Fruit fly (Drosophila melanogaster) whole organism, prepupa: Measurements from ENCODE around the gene MFS3.

Source experiments
- CG10631 ChIP-seq: fragments of 200-800 bp; sonication (Bioruptor generic); optimal IDR thresholded peaks from 2 replicates; lab custom pipeline; 2016; ENCODE audit warnings: missing biosample characterization, missing genetic modification characterization
- CG4318 ChIP-seq: fragments of 200-800 bp; sonication (Bioruptor generic); optimal IDR thresholded peaks from 3 replicates; lab custom pipeline; 2017; ENCODE audit warnings: missing biosample characterization, mild to moderate bottlenecking, missing genetic modification characterization
- CG6276 ChIP-seq: fragments of 200-800 bp; sonication (Bioruptor generic); optimal IDR thresholded peaks from 2 replicates; lab custom pipeline; 2017; ENCODE audit warnings: missing biosample characterization, mild to moderate bottlenecking, missing genetic modification characterization
- CG9139 ChIP-seq: fragments of 200-800 bp; sonication (Bioruptor generic); optimal IDR thresholded peaks from 3 replicates; lab custom pipeline; 2017; ENCODE audit warnings: missing biosample characterization, mild to moderate bottlenecking, missing genetic modification characterization
- Hr39 ChIP-seq: fragments of 200-800 bp; sonication (Bioruptor generic); optimal IDR thresholded peaks from 2 replicates; lab custom pipeline; 2016; ENCODE audit warnings: missing biosample characterization, missing genetic modification characterization
- Met ChIP-seq: fragments of 200-800 bp; sonication (Bioruptor generic); optimal IDR thresholded peaks from 3 replicates; lab custom pipeline; 2016; ENCODE audit warnings: missing biosample characterization, missing genetic modification characterization
- Sox102F ChIP-seq: fragments of 200-800 bp; sonication (Bioruptor generic); optimal IDR thresholded peaks from 2 replicates; lab custom pipeline; 2016; ENCODE audit warnings: missing biosample characterization, mild to moderate bottlenecking, missing genetic modification characterization
- Sox15 ChIP-seq: fragments of 200-800 bp; sonication (Bioruptor generic); optimal IDR thresholded peaks from 3 replicates; lab custom pipeline; 2016; ENCODE audit warnings: missing biosample characterization, missing genetic modification characterization
- dsx ChIP-seq: fragments of 200-800 bp; optimal IDR thresholded peaks from 3 replicates; lab custom pipeline; 2019; ENCODE audit warnings: missing biosample characterization, mild to moderate bottlenecking, missing genetic modification characterization, moderate library complexity; ENCODE audit not compliant: poor library complexity, severe bottlenecking
- fkh ChIP-seq: fragments of 200-800 bp; sonication (Bioruptor generic); optimal IDR thresholded peaks from 3 replicates; lab custom pipeline; 2017; ENCODE audit warnings: missing biosample characterization, mild to moderate bottlenecking, missing genetic modification characterization, moderate library complexity
- spab ChIP-seq: fragments of 200-800 bp; sonication (Bioruptor generic); optimal IDR thresholded peaks from 2 replicates; lab custom pipeline; 2017; ENCODE audit warnings: missing biosample characterization, mild to moderate bottlenecking, missing genetic modification characterization, missing genetic modification reagents

- TF ChIP-seq CG4318 (GFP tag; lab: Kevin White, UChicago) (no peak), CG6276 (GFP tag; lab: Kevin White, UChicago) (no peak), Met (GFP tag; lab: Kevin White, UChicago) (no peak), fkh (GFP tag; lab: Kevin White, UChicago) (no peak), dsx (no peak), CG9139 (GFP tag; lab: Kevin White, UChicago) (no peak), CG10631 (GFP tag; lab: Kevin White, UChicago) (no peak), Sox102F (GFP tag; lab: Kevin White, UChicago) (no peak), Hr39 (no peak), spab (no peak), Sox15 (no peak)
Measured at dm6 chr2L:1157357-1157678, 14.3 kb downstream of the MFS3 start.
